Worm (Caenorhabditis elegans) whole organism, dauer: Measurements from ENCODE around the gene cogc-2.

Experiments used
- unc-62 ChIP-seq: sonication (generic microtip); optimal IDR thresholded peaks from 2 replicates; lab custom pipeline; 2017; ENCODE audit warnings: missing biosample characterization, missing genetic modification reagents, missing genetic modification characterization

cogc-2 gene

ce11 chrIV:7046641-7047361 is 7.4 kb upstream of the cogc-2 start:
- TF ChIP-seq unc-62 (GFP tag; lab: Kevin White, UChicago), result no peak

- no peak for TF ChIP-seq unc-62 (GFP tag; lab: Kevin White, UChicago)
Measured at ce11 chrIV:7045362-7045936, 6.1 kb upstream of the cogc-2 start.

- TF ChIP-seq unc-62 (GFP tag; lab: Kevin White, UChicago), result no peak
Measured at ce11 chrIV:7044552-7045139, 5.3 kb upstream of the cogc-2 start, which contains the start of gene tin-9.1. Gene tin-9.1 (minus strand): TSS chrIV:7044602.

- TF ChIP-seq unc-62 (GFP tag; lab: Kevin White, UChicago), result no peak
Measured at ce11 chrIV:7043430-7043829, 4.0 kb upstream of the cogc-2 start.

DNA sequence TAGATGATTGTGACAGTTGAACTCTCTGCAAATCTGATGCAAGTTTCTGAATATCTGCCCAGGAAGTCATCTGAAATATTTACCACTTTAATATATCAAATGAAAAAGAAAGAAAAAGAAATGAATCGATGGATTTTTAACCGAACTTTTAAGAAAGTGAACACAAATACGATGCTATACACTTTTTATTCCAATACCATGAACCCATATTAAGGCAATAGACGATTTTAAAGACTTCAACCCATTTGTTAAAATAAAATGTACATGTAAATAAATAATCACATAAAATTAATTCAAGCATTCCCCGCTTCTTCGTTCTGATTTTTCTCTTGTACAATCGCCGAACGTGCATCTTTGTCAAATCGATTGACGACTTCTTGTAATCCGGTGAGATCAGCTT is 2.6 kb downstream of the cogc-2 start, which contains the start of gene ufl-1:
Gene ufl-1 (minus strand): TSS at position 70 of the 400 bp plus-strand sequence.
- no peak for TF ChIP-seq unc-62 (GFP tag; lab: Kevin White, UChicago)

DNA sequence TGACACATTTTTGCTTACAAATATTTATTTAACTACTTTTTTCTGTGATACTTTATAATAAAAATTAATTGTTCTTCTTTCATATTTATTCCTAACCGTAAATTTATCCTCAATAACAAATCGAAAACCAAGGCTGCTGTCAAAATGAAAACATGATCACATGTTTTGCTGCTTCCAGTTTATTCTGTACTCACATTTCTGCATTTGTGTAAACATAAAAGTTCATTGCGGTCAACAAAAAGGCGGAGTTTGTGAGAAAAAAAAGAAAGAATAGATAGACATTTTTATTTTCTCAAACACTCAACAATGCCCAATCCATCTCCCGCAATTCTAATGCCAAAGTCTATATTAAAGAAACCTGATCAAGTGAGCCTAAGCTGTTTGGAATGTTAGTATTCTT is 3.6 kb downstream of the cogc-2 start, which contains the start of gene C06G3.3:
Gene C06G3.3 (plus strand): TSS at position 301 of the 400 bp plus-strand sequence.
- TF ChIP-seq unc-62 (GFP tag; lab: Kevin White, UChicago), result no peak

ce11 chrIV:7032459-7032858 is 6.9 kb downstream of the cogc-2 start, which contains the start of gene C06G3.8:
Gene C06G3.8 (minus strand): TSS chrIV:7032559.
- TF ChIP-seq unc-62 (GFP tag; lab: Kevin White, UChicago), result no peak

DNA sequence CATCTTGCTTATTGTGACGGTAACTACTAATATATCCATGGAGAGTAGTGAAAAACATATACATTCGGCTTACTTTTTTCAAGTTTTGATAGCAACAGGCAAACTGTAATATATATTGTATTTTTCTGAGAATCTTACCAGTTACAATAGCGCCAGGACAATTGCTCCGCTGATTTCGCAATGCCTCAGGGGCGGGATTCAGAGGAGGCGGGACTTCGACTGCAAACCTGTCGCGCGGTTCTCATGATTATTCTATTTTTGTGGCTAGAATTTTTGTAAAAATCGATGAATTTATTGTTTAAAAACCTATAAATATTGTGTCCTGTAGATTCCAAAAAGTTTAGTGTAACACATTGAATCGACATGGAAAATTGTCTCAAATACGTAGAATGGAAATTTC is 8.4 kb downstream of the cogc-2 start:
- no peak for TF ChIP-seq unc-62 (GFP tag; lab: Kevin White, UChicago)

- TF ChIP-seq unc-62 (GFP tag; lab: Kevin White, UChicago), result no peak
Measured at ce11 chrIV:7025835-7026234, 13.5 kb downstream of the cogc-2 start.

DNA sequence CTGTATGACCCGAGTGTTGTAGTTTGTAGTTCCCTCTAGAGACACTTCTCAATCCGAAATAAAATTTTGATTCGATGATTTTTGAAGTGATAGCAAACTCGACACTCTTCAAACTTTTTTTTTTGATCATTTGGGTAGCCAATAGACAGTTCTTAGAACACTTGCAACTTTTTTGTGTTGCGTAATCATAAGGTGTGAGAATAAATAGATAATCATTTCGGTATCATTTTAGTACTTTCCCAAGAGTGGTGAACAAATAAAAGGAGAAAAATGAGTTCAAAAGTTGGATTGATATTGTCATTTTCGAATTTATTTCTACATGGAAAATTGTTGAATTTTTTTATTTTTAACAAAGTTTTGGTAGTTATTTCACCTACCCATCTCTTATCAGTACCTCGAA is 14.6 kb downstream of the cogc-2 start:
- no peak for TF ChIP-seq unc-62 (GFP tag; lab: Kevin White, UChicago)

- TF ChIP-seq unc-62 (GFP tag; lab: Kevin White, UChicago), result no peak
Measured at ce11 chrIV:7023858-7024257, 15.5 kb downstream of the cogc-2 start, which contains the start of gene adah-1. Gene adah-1 (plus strand): TSS chrIV:7024211.

DNA sequence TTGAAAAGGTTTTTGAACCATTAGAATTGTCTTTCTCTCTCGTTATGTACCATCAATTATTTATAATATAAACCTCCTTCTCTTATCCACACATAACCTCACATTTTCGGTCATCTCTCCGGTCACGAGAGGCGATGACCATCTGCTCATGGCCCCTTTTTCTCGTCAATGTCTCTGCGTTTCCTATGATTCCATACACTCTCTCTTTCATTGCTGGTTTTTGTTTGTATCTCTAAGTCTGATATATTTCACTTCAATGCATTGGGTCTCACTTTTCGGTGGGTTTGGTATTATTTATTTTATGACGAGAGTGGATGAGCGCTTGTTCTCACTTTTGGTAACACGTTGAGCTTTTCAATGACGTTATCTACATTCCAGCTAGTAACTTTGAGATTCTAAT is 16.4 kb downstream of the cogc-2 start:
- no peak for TF ChIP-seq unc-62 (GFP tag; lab: Kevin White, UChicago)

ce11 chrIV:7022227-7022626 is 17.2 kb downstream of the cogc-2 start:
- no peak for TF ChIP-seq unc-62 (GFP tag; lab: Kevin White, UChicago)

ce11 chrIV:7020630-7021029 is 18.8 kb downstream of the cogc-2 start:
- no peak for TF ChIP-seq unc-62 (GFP tag; lab: Kevin White, UChicago)

ce11 chrIV:7018623-7019022 is 20.8 kb downstream of the cogc-2 start:
- TF ChIP-seq unc-62 (GFP tag; lab: Kevin White, UChicago), result no peak

DNA sequence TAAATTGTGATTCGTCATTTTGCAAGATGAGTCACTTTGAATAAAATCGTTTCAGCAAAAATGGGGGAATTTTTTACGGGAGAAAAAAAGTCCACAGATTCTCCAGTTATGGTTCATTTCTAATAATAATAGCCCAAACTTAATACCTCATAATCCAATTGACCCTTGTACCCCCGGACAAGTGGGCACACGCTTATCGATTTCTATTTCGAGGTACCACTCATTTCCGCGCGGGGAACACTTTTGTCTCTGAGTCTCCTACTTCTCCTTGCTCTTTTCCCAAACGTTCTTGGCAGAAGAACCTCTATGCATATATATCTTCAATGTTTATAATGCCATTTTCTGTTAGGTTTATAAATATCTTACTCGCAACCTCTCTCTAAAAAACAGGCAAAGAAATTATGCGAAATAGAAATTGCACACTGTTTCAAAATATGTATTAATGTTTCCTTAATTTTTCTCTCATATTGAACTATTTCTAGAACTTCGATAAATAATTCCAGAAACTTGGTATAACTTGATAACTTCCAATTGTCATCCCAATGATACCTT is 22.2 kb downstream of the cogc-2 start, which contains the start of gene gldi-4:
Gene gldi-4 (plus strand): TSS at position 502 of the 552 bp plus-strand sequence.
- TF ChIP-seq unc-62 (GFP tag; lab: Kevin White, UChicago), result no peak
